Worm (Caenorhabditis elegans) whole organism, midembryonic: ENCODE measurements around the gene frpr-10.

ENCODE experiments used
- T22C8.4 ChIP-seq: fragments of 200-800 bp; sonication (Bioruptor generic); IDR thresholded peaks from 2 replicates; pipeline ENCODE4 v1.3.6; 2022; ENCODE audit warnings: missing genetic modification characterization, missing compliant biosample characterization
- cog-1 ChIP-seq: sonication (generic microtip); optimal IDR thresholded peaks from 2 replicates; lab custom pipeline; 2016; ENCODE audit warnings: missing genetic modification characterization, missing compliant biosample characterization
- flt-1 ChIP-seq: fragments of 200-800 bp; sonication (Bioruptor generic); IDR thresholded peaks from 2 replicates; pipeline ENCODE4 v1.3.6; 2022; ENCODE audit warnings: missing genetic modification characterization, missing compliant biosample characterization
- klf-2 ChIP-seq: fragments of 200-800 bp; sonication (Bioruptor generic); conservative IDR thresholded peaks from 2 replicates; pipeline ENCODE4 v1.3.6; 2022; ENCODE audit warnings: missing genetic modification reagents, missing genetic modification characterization, missing compliant biosample characterization
- med-1 ChIP-seq: sonication (generic microtip); optimal IDR thresholded peaks from 2 replicates; lab custom pipeline; 2017; ENCODE audit warnings: missing genetic modification characterization, mild to moderate bottlenecking, missing compliant biosample characterization, antibody characterized with exemption, missing genetic modification reagents; ENCODE audit not compliant: insufficient read depth
- ref-1 ChIP-seq: fragments of 200-800 bp; sonication (Bioruptor generic); conservative IDR thresholded peaks from 2 replicates; pipeline ENCODE4 v1.3.6; 2022; ENCODE audit warnings: missing genetic modification reagents, missing genetic modification characterization, missing compliant biosample characterization
- tab-1 ChIP-seq: fragments of 200-800 bp; sonication (Bioruptor generic); IDR thresholded peaks from 2 replicates; pipeline ENCODE4 v1.3.6; 2022; ENCODE audit warnings: missing genetic modification characterization, missing compliant biosample characterization
- ztf-23 ChIP-seq: fragments of 200-800 bp; sonication (Bioruptor generic); IDR thresholded peaks from 2 replicates; pipeline ENCODE4 v1.3.6; 2022; ENCODE audit warnings: missing genetic modification reagents, missing genetic modification characterization, missing compliant biosample characterization
- ztf-29 ChIP-seq: fragments of 200-800 bp; sonication (Bioruptor generic); IDR thresholded peaks from 2 replicates; pipeline ENCODE4 v1.3.6; 2022; ENCODE audit warnings: missing genetic modification reagents, missing genetic modification characterization, missing compliant biosample characterization

- TF ChIP-seq klf-2 (GFP tag; lab: Robert Waterston, UW) (no peak), flt-1 (GFP tag; lab: Robert Waterston, UW) (no peak), ztf-29 (GFP tag; lab: Robert Waterston, UW) (no peak), ztf-23 (GFP tag; lab: Robert Waterston, UW) (no peak), cog-1 (tag; lab: Kevin White, UChicago) (no peak), ref-1 (no peak), T22C8.4 (no peak), med-1 (GFP tag; lab: Kevin White, UChicago) (no peak), tab-1 (GFP tag; lab: Robert Waterston, UW) (no peak)
Measured at ce11 chrIV:8006161-8006560, 48.6 kb downstream of the frpr-10 start.
